Fruit fly (Drosophila melanogaster): Measurements from ENCODE around the gene CG8997.

The CG8997 gene

dm6 chr2L:13811323-13811722 is 33.8 kb downstream of the CG8997 start, which contains the start of the genes Adat1 and CG16865 (continued):
- no peak for TF ChIP-seq sisA (GFP tag; IDR thresholded peaks at IDR 0.05)
- no peak for TF ChIP-seq lola (GFP tag; optimal IDR thresholded peaks at IDR 0.05)
- no peak for TF ChIP-seq CG11398 (GFP tag; optimal IDR thresholded peaks at IDR 0.05)
- TF ChIP-seq tll (GFP tag; optimal IDR thresholded peaks at IDR 0.05) = no peak
- TF ChIP-seq Kr (GFP tag; optimal IDR thresholded peaks at IDR 0.05) = no peak
- TF ChIP-seq CG11247 (GFP tag; IDR thresholded peaks at IDR 0.05) = no peak
- TF ChIP-seq zfh2 (GFP tag; optimal IDR thresholded peaks at IDR 0.05) = no peak
- TF ChIP-seq ato (GFP tag; IDR thresholded peaks at IDR 0.05; ENCODE audit: partially characterized antibody) = peak; percentile 61; the same call in 1 of the 2 replicates
- TF ChIP-seq CG15479 (GFP tag; optimal IDR thresholded peaks at IDR 0.05) = no peak
- peak; percentile 61 for TF ChIP-seq hbn (GFP tag; IDR thresholded peaks at IDR 0.05; ENCODE audit: partially characterized antibody)
- TF ChIP-seq Adf1 (GFP tag; IDR thresholded peaks at IDR 0.05) = no peak
- peak; percentile 14 for TF ChIP-seq Lhr (GFP tag; optimal IDR thresholded peaks at IDR 0.05)
- TF ChIP-seq CG11456 (GFP tag; IDR thresholded peaks at IDR 0.05) = no peak
- no peak for TF ChIP-seq org-1 (GFP tag; optimal IDR thresholded peaks at IDR 0.05)
- no peak for TF ChIP-seq CG11093 (GFP tag; IDR thresholded peaks at IDR 0.05)
- no peak for TF ChIP-seq CG17361 (GFP tag; IDR thresholded peaks at IDR 0.05)
- peak; percentile 61 for TF ChIP-seq Scr (GFP tag; IDR thresholded peaks at IDR 0.05; ENCODE audit: partially characterized antibody)
- TF ChIP-seq CTCF (GFP tag; optimal IDR thresholded peaks at IDR 0.05) = no peak
- TF ChIP-seq CG11504 (tag; optimal IDR thresholded peaks at IDR 0.05) = no peak
- TF ChIP-seq vnd (GFP tag; IDR thresholded peaks at IDR 0.05; ENCODE audit: partially characterized antibody) = 0 out of 3 replicates have a peak, but pooled peaks have one; percentile 10
- TF ChIP-seq gem (tag; optimal IDR thresholded peaks at IDR 0.05) = no peak
- no peak for TF ChIP-seq ac (GFP tag; optimal IDR thresholded peaks at IDR 0.05)
- no peak for TF ChIP-seq CG4360 (GFP tag; IDR thresholded peaks at IDR 0.05)
- no peak for TF ChIP-seq CG1792 (GFP tag; optimal IDR thresholded peaks at IDR 0.05)
- TF ChIP-seq gro (GFP tag; optimal IDR thresholded peaks at IDR 0.05) = peak; percentile 15
- no peak for TF ChIP-seq crol (GFP tag; IDR thresholded peaks at IDR 0.05)
- no peak for TF ChIP-seq aop (GFP tag; IDR thresholded peaks at IDR 0.05)
- no peak for TF ChIP-seq Meics (GFP tag; optimal IDR thresholded peaks at IDR 0.05)
- TF ChIP-seq Side (GFP tag; optimal IDR thresholded peaks at IDR 0.05) = no peak
- no peak for TF ChIP-seq tio (GFP tag; optimal IDR thresholded peaks at IDR 0.05)
- TF ChIP-seq CG2199 (GFP tag; IDR thresholded peaks at IDR 0.05) = no peak
- no peak for TF ChIP-seq CG16779 (GFP tag; IDR thresholded peaks at IDR 0.05)
- peak; percentile 26 for TF ChIP-seq Myb (GFP tag; optimal IDR thresholded peaks at IDR 0.05)
- no peak for TF ChIP-seq dm (GFP tag; optimal IDR thresholded peaks at IDR 0.05)
- no peak for TF ChIP-seq CG31388 (GFP tag; optimal IDR thresholded peaks at IDR 0.05)
- no peak for TF ChIP-seq bab2 (GFP tag; optimal IDR thresholded peaks at IDR 0.05)
- no peak for TF ChIP-seq CG1602 (GFP tag; optimal IDR thresholded peaks at IDR 0.05)
- TF ChIP-seq salm (tag; optimal IDR thresholded peaks at IDR 0.05) = no peak
- no peak for TF ChIP-seq Neu2 (GFP tag; optimal IDR thresholded peaks at IDR 0.05; ENCODE audit: borderline replicate concordance)
- 0 out of 3 replicates have a peak, but pooled peaks have one; percentile 31 for TF ChIP-seq Opbp (GFP tag; IDR thresholded peaks at IDR 0.05; ENCODE audit: partially characterized antibody)
- TF ChIP-seq CG17829 (tag; optimal IDR thresholded peaks at IDR 0.05) = peak; percentile 5
- TF ChIP-seq nerfin-2 (GFP tag; IDR thresholded peaks at IDR 0.05; ENCODE audit: partially characterized antibody) = peak; percentile 25; the same call in 1 of the 2 replicates
- no peak for TF ChIP-seq CG17802 (tag; optimal IDR thresholded peaks at IDR 0.05)
- TF ChIP-seq CG1024 (GFP tag; IDR thresholded peaks at IDR 0.05) = no peak
- TF ChIP-seq CG18011 (GFP tag; optimal IDR thresholded peaks at IDR 0.05) = no peak
- no peak for TF ChIP-seq cato (GFP tag; optimal IDR thresholded peaks at IDR 0.05; ENCODE audit: borderline replicate concordance)
- no peak for TF ChIP-seq bcd (GFP tag; optimal IDR thresholded peaks at IDR 0.05)
- no peak for TF ChIP-seq BtbVII (GFP tag; optimal IDR thresholded peaks at IDR 0.05)
- TF ChIP-seq stwl (tag; optimal IDR thresholded peaks at IDR 0.05) = peak; percentile 87
- TF ChIP-seq Sry-β (GFP tag; optimal IDR thresholded peaks at IDR 0.05) = no peak
- TF ChIP-seq fru (optimal IDR thresholded peaks at IDR 0.05) = no peak
- no peak for TF ChIP-seq Ptx1 (GFP tag; IDR thresholded peaks at IDR 0.05)
